Fruit fly (Drosophila melanogaster) whole organism, embryonic: ENCODE results near the gene Sap130.
A peak's percentile ranks its signal among the peaks of the same experiment; 100 is the strongest.

Source experiments
- Abd-B ChIP-seq: fragments of 200-800 bp; sonication (Bioruptor generic); optimal IDR thresholded peaks from 2 replicates; lab custom pipeline; 2018; ENCODE audit warnings: missing biosample characterization, mild to moderate bottlenecking, missing genetic modification characterization, moderate library complexity
- BEAF-32 ChIP-seq: fragments of 200-800 bp; sonication (Bioruptor generic); optimal IDR thresholded peaks from 3 replicates; lab custom pipeline; 2017; ENCODE audit warnings: missing biosample characterization, missing genetic modification characterization, mild to moderate bottlenecking, moderate library complexity, missing genetic modification reagents
- CG1024 ChIP-seq: fragments of 200-800 bp; sonication (Bioruptor generic); IDR thresholded peaks from 2 replicates; pipeline ENCODE4 v1.3.6; 2022; ENCODE audit warnings: missing biosample characterization, missing genetic modification characterization
- CG12236 ChIP-seq: fragments of 200-800 bp; sonication (Bioruptor generic); optimal IDR thresholded peaks from 2 replicates; lab custom pipeline; 2016; ENCODE audit warnings: missing biosample characterization, missing genetic modification characterization
- CG12659 ChIP-seq: fragments of 200-800 bp; sonication (Bioruptor generic); optimal IDR thresholded peaks from 3 replicates; lab custom pipeline; 2017; ENCODE audit warnings: mild to moderate bottlenecking, missing biosample characterization, missing genetic modification reagents, missing genetic modification characterization
- CG14860 ChIP-seq: fragments of 200-800 bp; sonication (Bioruptor generic); IDR thresholded peaks from 3 replicates; pipeline ENCODE4 v1.3.6; 2022; ENCODE audit warnings: missing biosample characterization, missing genetic modification characterization; ENCODE audit not compliant: partially characterized antibody
- CG16863 ChIP-seq: fragments of 200-800 bp; sonication (Bioruptor generic); optimal IDR thresholded peaks from 3 replicates; lab custom pipeline; 2016; ENCODE audit warnings: missing biosample characterization, missing genetic modification characterization
- CG17361 ChIP-seq: fragments of 200-800 bp; sonication (Bioruptor generic); IDR thresholded peaks from 3 replicates; pipeline ENCODE4 v1.3.6; 2022; ENCODE audit warnings: missing biosample characterization, missing genetic modification characterization
- CG31224 ChIP-seq: fragments of 200-800 bp; sonication (Bioruptor generic); IDR thresholded peaks from 2 replicates; pipeline ENCODE4 v1.3.6; 2022; ENCODE audit warnings: missing biosample characterization, missing genetic modification characterization
- CG32767 ChIP-seq: fragments of 200-800 bp; sonication (Bioruptor generic); IDR thresholded peaks from 2 replicates; pipeline ENCODE4 v1.3.6; 2022; ENCODE audit warnings: missing biosample characterization, missing genetic modification characterization
- CG33213 ChIP-seq: fragments of 200-800 bp; sonication (Bioruptor generic); optimal IDR thresholded peaks from 3 replicates; lab custom pipeline; 2016; ENCODE audit warnings: missing biosample characterization, missing genetic modification characterization
- CG4820 ChIP-seq: fragments of 200-800 bp; sonication (Bioruptor generic); optimal IDR thresholded peaks from 3 replicates; lab custom pipeline; 2016; ENCODE audit warnings: missing biosample characterization, missing genetic modification characterization
- CG5180 ChIP-seq: fragments of 200-800 bp; sonication (Bioruptor generic); optimal IDR thresholded peaks from 3 replicates; lab custom pipeline; 2017; ENCODE audit warnings: missing biosample characterization, missing genetic modification characterization, mild to moderate bottlenecking, moderate library complexity, missing genetic modification reagents
- CG6254 ChIP-seq: fragments of 200-800 bp; sonication (Bioruptor generic); optimal IDR thresholded peaks from 3 replicates; lab custom pipeline; 2017; ENCODE audit warnings: mild to moderate bottlenecking, missing biosample characterization, missing genetic modification reagents, missing genetic modification characterization
- CG7786 ChIP-seq: fragments of 200-800 bp; sonication (Bioruptor generic); optimal IDR thresholded peaks from 2 replicates; lab custom pipeline; 2016; ENCODE audit warnings: missing biosample characterization, missing genetic modification characterization
- CG8359 ChIP-seq: fragments of 200-800 bp; sonication (Bioruptor generic); optimal IDR thresholded peaks from 2 replicates; lab custom pipeline; 2017; ENCODE audit warnings: missing biosample characterization, mild to moderate bottlenecking, missing genetic modification characterization, borderline replicate concordance
- CG8924 ChIP-seq: fragments of 200-800 bp; optimal IDR thresholded peaks from 3 replicates; lab custom pipeline; 2019; ENCODE audit warnings: missing biosample characterization, mild to moderate bottlenecking, missing genetic modification characterization, moderate library complexity
- Chrac-16 ChIP-seq: fragments of 200-800 bp; sonication (Bioruptor generic); optimal IDR thresholded peaks from 3 replicates; lab custom pipeline; 2016; ENCODE audit warnings: missing biosample characterization, missing genetic modification characterization
- Dip2 ChIP-seq: fragments of 200-800 bp; sonication (Bioruptor generic); IDR thresholded peaks from 2 replicates; pipeline ENCODE4 v1.3.6; 2022; ENCODE audit warnings: missing biosample characterization, missing genetic modification characterization
- Dll ChIP-seq: fragments of 200-800 bp; sonication (Bioruptor generic); IDR thresholded peaks from 4 replicates; pipeline ENCODE4 v1.3.6; 2022; ENCODE audit warnings: missing biosample characterization, missing genetic modification characterization; ENCODE audit not compliant: partially characterized antibody
- Elba2 ChIP-seq: fragments of 200-800 bp; sonication (Bioruptor generic); optimal IDR thresholded peaks from 3 replicates; lab custom pipeline; 2016; ENCODE audit warnings: missing biosample characterization, missing genetic modification characterization
- Ets65A ChIP-seq: fragments of 200-800 bp; sonication (Bioruptor generic); peaks from one replicate; lab custom pipeline; 2016; ENCODE audit warnings: missing biosample characterization, missing genetic modification characterization
- Hand ChIP-seq: fragments of 200-800 bp; sonication (Bioruptor generic); optimal IDR thresholded peaks from 2 replicates; lab custom pipeline; 2017; ENCODE audit warnings: mild to moderate bottlenecking, missing biosample characterization, missing genetic modification reagents, missing genetic modification characterization
- HmgZ ChIP-seq: fragments of 200-800 bp; sonication (Bioruptor generic); optimal IDR thresholded peaks from 2 replicates; lab custom pipeline; 2018; ENCODE audit warnings: missing biosample characterization, mild to moderate bottlenecking, missing genetic modification characterization
- Med ChIP-seq: fragments of 200-800 bp; sonication (Bioruptor generic); peaks from one replicate; lab custom pipeline; 2016; ENCODE audit warnings: missing biosample characterization, missing genetic modification characterization, mild to moderate bottlenecking, inconsistent platforms, moderate library complexity
- NFAT ChIP-seq: fragments of 200-800 bp; sonication (Bioruptor generic); IDR thresholded peaks from 2 replicates; pipeline ENCODE4 v1.3.6; 2022; ENCODE audit warnings: missing biosample characterization, missing genetic modification characterization
- Oli ChIP-seq: fragments of 200-800 bp; sonication (Bioruptor generic); optimal IDR thresholded peaks from 2 replicates; lab custom pipeline; 2018; ENCODE audit warnings: missing biosample characterization, mild to moderate bottlenecking, missing genetic modification characterization, moderate library complexity
- Sry-δ ChIP-seq: fragments of 200-800 bp; sonication (Bioruptor generic); optimal IDR thresholded peaks from 2 replicates; lab custom pipeline; 2016; ENCODE audit warnings: missing biosample characterization, missing genetic modification characterization
- Taf1 ChIP-seq: fragments of 200-800 bp; sonication (Bioruptor generic); IDR thresholded peaks from 2 replicates; pipeline ENCODE4 v1.3.6; 2022; ENCODE audit warnings: missing biosample characterization, missing genetic modification characterization
- Tbp ChIP-seq: fragments of >200 bp; optimal IDR thresholded peaks from 2 replicates; lab custom pipeline; 2018; ENCODE audit warnings: missing biosample characterization, missing genetic modification characterization
- az2 ChIP-seq: fragments of 200-800 bp; sonication (Bioruptor generic); optimal IDR thresholded peaks from 3 replicates; lab custom pipeline; 2016; ENCODE audit warnings: missing biosample characterization, missing genetic modification characterization
- bowl ChIP-seq: fragments of 200-800 bp; sonication (Bioruptor generic); IDR thresholded peaks from 2 replicates; pipeline ENCODE4 v1.3.6; 2022; ENCODE audit warnings: missing biosample characterization, missing genetic modification characterization
- chinmo ChIP-seq: fragments of 200-800 bp; sonication (Bioruptor generic); IDR thresholded peaks from 4 replicates; pipeline ENCODE4 v1.3.6; 2022; ENCODE audit warnings: missing biosample characterization, missing genetic modification characterization; ENCODE audit not compliant: partially characterized antibody
- chn ChIP-seq: fragments of 200-800 bp; sonication (Bioruptor generic); optimal IDR thresholded peaks from 2 replicates; lab custom pipeline; 2016; ENCODE audit warnings: missing biosample characterization, missing genetic modification characterization
- ewg ChIP-seq: fragments of 200-800 bp; sonication (Bioruptor generic); optimal IDR thresholded peaks from 3 replicates; lab custom pipeline; 2017; ENCODE audit warnings: mild to moderate bottlenecking, missing biosample characterization, missing genetic modification reagents, missing genetic modification characterization
- fd3F ChIP-seq: fragments of 200-800 bp; sonication (Bioruptor generic); optimal IDR thresholded peaks from 2 replicates; lab custom pipeline; 2018; ENCODE audit warnings: missing biosample characterization, mild to moderate bottlenecking, missing genetic modification characterization, moderate library complexity
- fru ChIP-seq: fragments of >200 bp; optimal IDR thresholded peaks from 2 replicates; lab custom pipeline; 2017
- gsb-n ChIP-seq: fragments of 200-800 bp; sonication (Bioruptor generic); optimal IDR thresholded peaks from 3 replicates; lab custom pipeline; 2018; ENCODE audit warnings: missing biosample characterization, mild to moderate bottlenecking, missing genetic modification characterization
- ham ChIP-seq: fragments of 200-800 bp; sonication (Bioruptor generic); IDR thresholded peaks from 2 replicates; pipeline ENCODE4 v1.3.6; 2022; ENCODE audit warnings: missing biosample characterization, missing genetic modification characterization
- insv ChIP-seq, 2 experiments: fragments of 200-800 bp; sonication (Bioruptor generic); optimal IDR thresholded peaks; 3 replicates each; lab custom pipeline; 2016 to 2018; ENCODE audit warnings: missing biosample characterization in 2 of 2, missing genetic modification characterization in 2 of 2
- knrl ChIP-seq: fragments of 200-800 bp; sonication (Bioruptor generic); IDR thresholded peaks from 3 replicates; pipeline ENCODE4 v1.3.6; 2022; ENCODE audit warnings: missing biosample characterization, missing genetic modification characterization; ENCODE audit not compliant: partially characterized antibody
- lilli ChIP-seq: fragments of 200-800 bp; sonication (Bioruptor generic); optimal IDR thresholded peaks from 3 replicates; lab custom pipeline; 2016; ENCODE audit warnings: missing biosample characterization, missing genetic modification characterization
- lov ChIP-seq, 2 experiments: fragments of 200-800 bp in 1 of 2; fragments of >200 bp in 1 of 2; sonication (Bioruptor generic) in 1 of 2; IDR thresholded peaks in 1 of 2; optimal IDR thresholded peaks in 1 of 2; 2 replicates in 1 of 2; 3 replicates in 1 of 2; pipeline versions ENCODE4 v1.3.6 to Lab custom; 2017 to 2022; ENCODE audit warnings: missing biosample characterization in 1 of 2, missing genetic modification characterization in 1 of 2
- nau ChIP-seq: fragments of 200-800 bp; sonication (Bioruptor generic); optimal IDR thresholded peaks from 3 replicates; lab custom pipeline; 2017; ENCODE audit warnings: missing biosample characterization, mild to moderate bottlenecking, missing genetic modification characterization, missing genetic modification reagents
- nerfin-1 ChIP-seq: fragments of 200-800 bp; sonication (Bioruptor generic); optimal IDR thresholded peaks from 3 replicates; lab custom pipeline; 2019; ENCODE audit warnings: missing biosample characterization, mild to moderate bottlenecking, missing genetic modification characterization, moderate library complexity
- onecut ChIP-seq: fragments of 200-800 bp; sonication (Bioruptor generic); IDR thresholded peaks from 2 replicates; pipeline ENCODE4 v1.3.6; 2022; ENCODE audit warnings: missing biosample characterization, missing genetic modification characterization
- psq ChIP-seq: fragments of 200-800 bp; sonication (Bioruptor generic); optimal IDR thresholded peaks from 2 replicates; lab custom pipeline; 2017; ENCODE audit warnings: missing biosample characterization, missing genetic modification characterization
- ro ChIP-seq: fragments of 200-800 bp; sonication (Bioruptor generic); IDR thresholded peaks from 2 replicates; pipeline ENCODE4 v1.3.6; 2022; ENCODE audit warnings: missing biosample characterization, missing genetic modification characterization
- row ChIP-seq: fragments of 200-800 bp; sonication (Bioruptor generic); IDR thresholded peaks from 3 replicates; pipeline ENCODE4 v1.3.6; 2022; ENCODE audit warnings: missing biosample characterization, missing genetic modification characterization
- sens-2 ChIP-seq: fragments of 200-800 bp; sonication (Bioruptor generic); IDR thresholded peaks from 2 replicates; pipeline ENCODE4 v1.3.6; 2022; ENCODE audit warnings: missing biosample characterization, missing genetic modification characterization
- slbo ChIP-seq: fragments of 200-800 bp; sonication (Bioruptor generic); IDR thresholded peaks from 2 replicates; pipeline ENCODE4 v1.3.6; 2022; ENCODE audit warnings: missing biosample characterization, missing genetic modification characterization

Sap130 gene

dm6 chr3L:12813907-12814306, 8.2 kb downstream of the Sap130 start, which contains the start of the genes Sf3a2 and CG42588 (continued):
- TF ChIP-seq CG31224 (GFP tag; lab: Robert Waterston, UW), result peak; percentile 44; the same call in 1 of the 2 replicates
- TF ChIP-seq nau, result no peak
- no peak for TF ChIP-seq CG12236 (GFP tag; lab: Kevin White, UChicago)
- no peak for TF ChIP-seq CG16863
- TF ChIP-seq BEAF-32 (GFP tag; lab: Kevin White, UChicago), result peak; percentile 87
- TF ChIP-seq onecut (GFP tag; lab: Robert Waterston, UW), result no peak
- TF ChIP-seq insv (GFP tag; optimal IDR thresholded peaks at IDR 0.05; lab: Kevin White, UChicago), result no peak
- TF ChIP-seq sens-2 (GFP tag; lab: Robert Waterston, UW), result no peak
- no peak for TF ChIP-seq Oli (tag; lab: Kevin White, UChicago)
- TF ChIP-seq ro (GFP tag; lab: Robert Waterston, UW), result no peak
- no peak for TF ChIP-seq Tbp
- TF ChIP-seq Hand (GFP tag; lab: Kevin White, UChicago), result no peak
- TF ChIP-seq ham, result no peak
- peak; percentile 34; the same call in 1 of the 2 replicates for TF ChIP-seq CG1024 (GFP tag; lab: Robert Waterston, UW)
- TF ChIP-seq CG8359 (GFP tag; lab: Kevin White, UChicago), result no peak
- TF ChIP-seq CG7786 (GFP tag; lab: Kevin White, UChicago), result peak; percentile 2
- peak; percentile 51 for TF ChIP-seq fd3F (GFP tag; lab: Kevin White, UChicago)
- TF ChIP-seq nerfin-1 (tag; lab: Kevin White, UChicago), result peak; percentile 48
- peak; percentile 80 for TF ChIP-seq lilli (GFP tag; lab: Kevin White, UChicago)
- peak; percentile 73 for TF ChIP-seq Chrac-16 (GFP tag; lab: Kevin White, UChicago)
- TF ChIP-seq CG5180 (GFP tag; lab: Kevin White, UChicago), result no peak
- peak; percentile 42 for TF ChIP-seq chn (GFP tag; lab: Kevin White, UChicago)
- peak; percentile 63 for TF ChIP-seq CG32767
- TF ChIP-seq CG17361, result peak; percentile 78; the same call in 2 of the 3 replicates
- TF ChIP-seq fru (lab: Kevin White, UChicago), result no peak
- TF ChIP-seq bowl (GFP tag; lab: Robert Waterston, UW), result no peak
- TF ChIP-seq CG33213 (GFP tag; lab: Kevin White, UChicago), result no peak
- no peak for TF ChIP-seq CG6254 (GFP tag; lab: Kevin White, UChicago)
- TF ChIP-seq CG12659 (GFP tag; lab: Kevin White, UChicago), result peak; percentile 74
- TF ChIP-seq CG8924 (tag; lab: Kevin White, UChicago), result peak; percentile 78
- peak; percentile 9 for TF ChIP-seq Elba2
- no peak for TF ChIP-seq ewg (GFP tag; lab: Kevin White, UChicago)
- TF ChIP-seq CG14860 (GFP tag; lab: Robert Waterston, UW), result peak; percentile 62; the same call in 1 of the 3 replicates
- peak; percentile 58 for TF ChIP-seq psq (GFP tag; lab: Kevin White, UChicago)
- peak; percentile 96 for TF ChIP-seq Ets65A
- TF ChIP-seq slbo (GFP tag; lab: Robert Waterston, UW), result peak; percentile 94
- no peak for TF ChIP-seq Taf1 (GFP tag; lab: Robert Waterston, UW)
- peak; percentile 93 for TF ChIP-seq Dll
- TF ChIP-seq Sry-δ (GFP tag; lab: Kevin White, UChicago), result peak; percentile 80
- TF ChIP-seq row (GFP tag; lab: Robert Waterston, UW), result peak; percentile 92
- no peak for TF ChIP-seq lov (optimal IDR thresholded peaks at IDR 0.05; lab: Kevin White, UChicago)
- 0 out of 3 replicates have a peak, but pooled peaks have one; percentile 9 for TF ChIP-seq lov (GFP tag; IDR thresholded peaks at IDR 0.05; lab: Robert Waterston, UW)
- peak; percentile 78 for TF ChIP-seq HmgZ (tag; lab: Kevin White, UChicago)
- peak; percentile 85 for TF ChIP-seq NFAT (GFP tag; lab: Robert Waterston, UW)
- 0 out of 4 replicates have a peak, but pooled peaks have one; percentile 7 for TF ChIP-seq chinmo
- peak; percentile 74 for TF ChIP-seq az2 (GFP tag; lab: Kevin White, UChicago)
- peak; percentile 86 for TF ChIP-seq knrl (GFP tag; lab: Robert Waterston, UW)
- peak; percentile 58 for TF ChIP-seq Abd-B (GFP tag; lab: Kevin White, UChicago)
- TF ChIP-seq gsb-n (tag; lab: Kevin White, UChicago), result no peak
- TF ChIP-seq Dip2, result no peak
- TF ChIP-seq CG4820 (GFP tag; lab: Kevin White, UChicago), result no peak
- peak; percentile 86 for TF ChIP-seq Med (GFP tag; lab: Kevin White, UChicago)
